Fruit fly (Drosophila melanogaster) whole organism, prepupa: ENCODE data around the gene Nep5.
A peak's percentile ranks its signal among the peaks of the same experiment; 100 is the strongest.

Experiments used
- Blimp-1 ChIP-seq: fragments of 200-800 bp; sonication (Bioruptor generic); optimal IDR thresholded peaks from 3 replicates; lab custom pipeline; 2017; ENCODE audit warnings: missing biosample characterization, missing genetic modification characterization, mild to moderate bottlenecking, moderate library complexity, missing genetic modification reagents
- CG10631 ChIP-seq: fragments of 200-800 bp; sonication (Bioruptor generic); optimal IDR thresholded peaks from 2 replicates; lab custom pipeline; 2016; ENCODE audit warnings: missing biosample characterization, missing genetic modification characterization
- CG11294 ChIP-seq: fragments of 200-800 bp; sonication (Bioruptor generic); IDR thresholded peaks from 2 replicates; pipeline ENCODE4 v1.3.6; 2022; ENCODE audit warnings: missing biosample characterization, missing genetic modification characterization
- CG11762 ChIP-seq: fragments of 200-800 bp; sonication (Bioruptor generic); optimal IDR thresholded peaks from 3 replicates; lab custom pipeline; 2016; ENCODE audit warnings: missing biosample characterization, missing genetic modification characterization; ENCODE audit not compliant: insufficient read depth
- CG15336 ChIP-seq: fragments of 200-800 bp; sonication (Bioruptor generic); IDR thresholded peaks from 2 replicates; pipeline ENCODE4 v1.3.6; 2022; ENCODE audit warnings: missing biosample characterization, missing genetic modification characterization
- CG31627 ChIP-seq: fragments of 200-800 bp; sonication (Bioruptor generic); optimal IDR thresholded peaks from 3 replicates; lab custom pipeline; 2016; ENCODE audit warnings: missing biosample characterization, missing genetic modification characterization
- CG34406 ChIP-seq: fragments of 200-800 bp; sonication (Bioruptor generic); optimal IDR thresholded peaks from 3 replicates; lab custom pipeline; 2016; ENCODE audit warnings: missing biosample characterization, missing genetic modification characterization
- CG3919 ChIP-seq: fragments of 200-800 bp; sonication (Bioruptor generic); optimal IDR thresholded peaks from 3 replicates; lab custom pipeline; 2016; ENCODE audit warnings: missing biosample characterization, missing genetic modification characterization
- CG4318 ChIP-seq: fragments of 200-800 bp; sonication (Bioruptor generic); optimal IDR thresholded peaks from 3 replicates; lab custom pipeline; 2017; ENCODE audit warnings: missing biosample characterization, mild to moderate bottlenecking, missing genetic modification characterization
- CG6163 ChIP-seq: fragments of 200-800 bp; sonication (Bioruptor generic); IDR thresholded peaks from 3 replicates; pipeline ENCODE4 v1.3.6; 2022; ENCODE audit warnings: missing biosample characterization, missing genetic modification characterization
- CG6792 ChIP-seq: fragments of 200-800 bp; sonication (Bioruptor generic); optimal IDR thresholded peaks from 3 replicates; lab custom pipeline; 2016; ENCODE audit warnings: missing biosample characterization, missing genetic modification characterization
- CG6854 ChIP-seq: fragments of 200-800 bp; sonication (Bioruptor generic); optimal IDR thresholded peaks from 2 replicates; lab custom pipeline; 2017; ENCODE audit warnings: missing biosample characterization, mild to moderate bottlenecking, missing genetic modification characterization
- CG7368 ChIP-seq: fragments of 200-800 bp; sonication (Bioruptor generic); optimal IDR thresholded peaks from 3 replicates; lab custom pipeline; 2016; ENCODE audit warnings: missing biosample characterization, missing genetic modification characterization
- CG8119 ChIP-seq: fragments of 200-800 bp; sonication (Bioruptor generic); IDR thresholded peaks from 3 replicates; pipeline ENCODE4 v1.3.6; 2022; ENCODE audit warnings: missing biosample characterization, missing genetic modification characterization
- CG8319 ChIP-seq: fragments of 200-800 bp; sonication (Bioruptor generic); optimal IDR thresholded peaks from 3 replicates; lab custom pipeline; 2016; ENCODE audit warnings: missing biosample characterization, missing genetic modification characterization
- Eip75B ChIP-seq: fragments of 200-800 bp; sonication (Bioruptor generic); optimal IDR thresholded peaks from 3 replicates; lab custom pipeline; 2016; ENCODE audit warnings: missing biosample characterization, missing genetic modification characterization
- Ets96B ChIP-seq: fragments of 200-800 bp; optimal IDR thresholded peaks from 2 replicates; lab custom pipeline; 2019; ENCODE audit warnings: missing biosample characterization, mild to moderate bottlenecking, missing genetic modification characterization, moderate library complexity
- Hr39 ChIP-seq: fragments of 200-800 bp; sonication (Bioruptor generic); optimal IDR thresholded peaks from 2 replicates; lab custom pipeline; 2016; ENCODE audit warnings: missing biosample characterization, missing genetic modification characterization
- Hr4 ChIP-seq: fragments of 200-800 bp; sonication (Bioruptor generic); optimal IDR thresholded peaks from 3 replicates; lab custom pipeline; 2016; ENCODE audit warnings: missing biosample characterization, missing genetic modification characterization
- Lpt ChIP-seq: fragments of 200-800 bp; sonication (Bioruptor generic); optimal IDR thresholded peaks from 3 replicates; lab custom pipeline; 2016; ENCODE audit warnings: missing biosample characterization, missing genetic modification characterization
- Met ChIP-seq: fragments of 200-800 bp; sonication (Bioruptor generic); optimal IDR thresholded peaks from 3 replicates; lab custom pipeline; 2016; ENCODE audit warnings: missing biosample characterization, missing genetic modification characterization
- OdsH ChIP-seq: fragments of 200-800 bp; sonication (Bioruptor generic); optimal IDR thresholded peaks from 3 replicates; lab custom pipeline; 2016; ENCODE audit warnings: missing biosample characterization, missing genetic modification characterization
- Smox ChIP-seq: fragments of 200-800 bp; sonication (Bioruptor generic); optimal IDR thresholded peaks from 3 replicates; lab custom pipeline; 2016; ENCODE audit warnings: missing biosample characterization, missing genetic modification characterization
- Sox14 ChIP-seq: fragments of 200-800 bp; sonication (Bioruptor generic); optimal IDR thresholded peaks from 3 replicates; lab custom pipeline; 2016; ENCODE audit warnings: missing biosample characterization, missing genetic modification characterization
- Sox15 ChIP-seq: fragments of 200-800 bp; sonication (Bioruptor generic); optimal IDR thresholded peaks from 3 replicates; lab custom pipeline; 2016; ENCODE audit warnings: missing biosample characterization, missing genetic modification characterization
- achi ChIP-seq: fragments of 200-800 bp; sonication (Bioruptor generic); optimal IDR thresholded peaks from 3 replicates; lab custom pipeline; 2016; ENCODE audit warnings: missing biosample characterization, missing genetic modification characterization
- cyc ChIP-seq: fragments of 200-800 bp; sonication (Bioruptor generic); optimal IDR thresholded peaks from 3 replicates; lab custom pipeline; 2016; ENCODE audit warnings: missing biosample characterization, missing genetic modification characterization
- fd59A ChIP-seq: fragments of 200-800 bp; sonication (Bioruptor generic); optimal IDR thresholded peaks from 2 replicates; lab custom pipeline; 2017; ENCODE audit warnings: missing biosample characterization, mild to moderate bottlenecking, missing genetic modification characterization, missing genetic modification reagents
- pdm3 ChIP-seq: fragments of 200-800 bp; sonication (Bioruptor generic); optimal IDR thresholded peaks from 3 replicates; lab custom pipeline; 2016; ENCODE audit warnings: missing biosample characterization, missing genetic modification characterization
- salr ChIP-seq, 2 experiments: fragments of 200-800 bp; sonication (Bioruptor generic); optimal IDR thresholded peaks; 3 replicates each; lab custom pipeline; 2016 to 2018; ENCODE audit warnings: missing biosample characterization in 2 of 2, missing genetic modification characterization in 2 of 2, mild to moderate bottlenecking in 1 of 2
- ss ChIP-seq, 2 experiments: fragments of 200-800 bp; sonication (Bioruptor generic); optimal IDR thresholded peaks; 2 replicates in 1 of 2; 3 replicates in 1 of 2; lab custom pipeline; 2017 to 2018; ENCODE audit warnings: mild to moderate bottlenecking in 2 of 2, missing biosample characterization in 2 of 2, missing genetic modification characterization in 2 of 2, moderate library complexity in 1 of 2
- topi ChIP-seq: fragments of 200-800 bp; sonication (Bioruptor generic); optimal IDR thresholded peaks from 3 replicates; lab custom pipeline; 2016; ENCODE audit warnings: missing biosample characterization, missing genetic modification characterization
- vri ChIP-seq: fragments of 200-800 bp; sonication (Bioruptor generic); optimal IDR thresholded peaks from 3 replicates; lab custom pipeline; 2016; ENCODE audit warnings: missing biosample characterization, mild to moderate bottlenecking, missing genetic modification characterization

Gene Nep5

DNA sequence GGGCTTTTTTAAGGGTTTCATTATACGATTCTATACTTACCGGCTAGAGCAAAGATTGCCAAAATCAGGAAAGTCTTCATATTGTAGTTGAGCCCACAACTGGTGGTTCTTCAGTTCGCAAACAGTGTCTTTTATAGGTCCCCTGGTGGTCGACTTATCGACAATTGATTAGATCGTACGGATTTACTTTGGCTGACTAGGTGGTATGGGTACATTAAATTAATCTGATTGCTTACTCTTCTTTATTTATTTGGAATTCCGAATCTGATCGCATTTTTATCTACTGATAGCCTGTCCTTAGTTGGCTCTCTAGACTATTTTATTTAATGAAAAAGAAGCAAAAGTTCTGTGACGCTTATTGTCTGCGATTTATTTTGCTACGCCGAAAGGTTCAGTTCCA is 38.0 kb downstream of the Nep5 start, which contains the start of gene CG6271:
CG6271 (minus strand) TSS at position 101 of the 400 bp plus-strand sequence.
- no peak for TF ChIP-seq CG11294

DNA sequence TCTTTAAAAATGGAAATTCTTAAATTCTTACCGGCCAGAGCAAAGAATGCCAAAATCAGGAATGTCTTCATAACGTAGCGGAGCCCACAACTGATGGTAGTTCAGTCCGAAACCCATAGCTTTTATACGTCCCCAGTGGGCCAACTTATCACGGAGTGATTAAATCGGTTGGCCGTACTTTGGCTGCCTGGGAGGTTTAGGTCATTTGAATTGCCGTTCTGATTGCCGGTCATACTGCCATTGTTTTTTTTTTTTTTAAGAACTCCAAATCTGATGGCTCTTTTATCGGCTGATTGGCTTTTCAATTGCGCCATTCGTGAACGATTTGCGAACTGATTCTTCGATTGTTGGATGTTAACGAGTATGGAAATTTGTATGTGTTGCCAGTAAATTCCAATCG is 40.9 kb downstream of the Nep5 start, which contains the start of gene CG6277:
CG6277 (minus strand) TSS at position 101 of the 400 bp plus-strand sequence.
- no peak for TF ChIP-seq achi
- TF ChIP-seq CG31627 (GFP tag; lab: Kevin White, UChicago) = no peak
- TF ChIP-seq vri (GFP tag; lab: Kevin White, UChicago) = peak; percentile 37

DNA sequence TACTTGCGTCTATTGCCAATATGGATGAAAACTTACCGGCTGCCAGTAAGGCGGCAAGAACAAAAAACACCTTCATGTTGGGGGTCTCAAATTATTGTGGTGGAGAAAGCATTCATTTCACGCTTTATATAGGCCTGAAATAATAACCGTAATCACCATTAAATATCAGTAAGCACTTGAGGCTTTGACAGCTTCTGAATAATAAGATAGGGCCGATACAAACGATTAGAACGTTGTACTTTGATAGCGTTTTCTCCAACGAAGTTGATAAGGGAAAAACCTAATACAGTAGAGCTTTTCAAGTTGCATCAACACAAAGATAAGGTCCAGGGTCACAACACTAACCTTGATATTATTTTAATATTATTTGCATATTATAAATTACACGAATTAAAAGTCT is 42.7 kb downstream of the Nep5 start, which contains the start of gene CG6283:
CG6283 (minus strand) TSS at position 101 of the 400 bp plus-strand sequence.
- TF ChIP-seq CG8319 = no peak
- TF ChIP-seq Sox14 (GFP tag; lab: Kevin White, UChicago) = no peak
- TF ChIP-seq CG6163 (GFP tag; lab: Robert Waterston, UW) = no peak
- TF ChIP-seq topi (GFP tag; lab: Kevin White, UChicago) = no peak
- TF ChIP-seq Lpt (GFP tag; lab: Kevin White, UChicago) = no peak
- no peak for TF ChIP-seq CG15336 (GFP tag; lab: Robert Waterston, UW)
- TF ChIP-seq Ets96B (tag; lab: Kevin White, UChicago) = no peak
- no peak for TF ChIP-seq Hr4
- TF ChIP-seq Hr39 (GFP tag; lab: Kevin White, UChicago) = no peak
- TF ChIP-seq Blimp-1 (GFP tag; lab: Kevin White, UChicago) = no peak
- no peak for TF ChIP-seq ss (GFP tag; optimal IDR thresholded peaks at IDR 0.05; lab: Kevin White, UChicago)
- TF ChIP-seq CG7368 (GFP tag; lab: Kevin White, UChicago) = no peak
- no peak for TF ChIP-seq CG10631 (GFP tag; lab: Kevin White, UChicago)
- TF ChIP-seq CG34406 (GFP tag; lab: Kevin White, UChicago) = no peak
- TF ChIP-seq CG11762 (GFP tag; lab: Kevin White, UChicago) = no peak

DNA sequence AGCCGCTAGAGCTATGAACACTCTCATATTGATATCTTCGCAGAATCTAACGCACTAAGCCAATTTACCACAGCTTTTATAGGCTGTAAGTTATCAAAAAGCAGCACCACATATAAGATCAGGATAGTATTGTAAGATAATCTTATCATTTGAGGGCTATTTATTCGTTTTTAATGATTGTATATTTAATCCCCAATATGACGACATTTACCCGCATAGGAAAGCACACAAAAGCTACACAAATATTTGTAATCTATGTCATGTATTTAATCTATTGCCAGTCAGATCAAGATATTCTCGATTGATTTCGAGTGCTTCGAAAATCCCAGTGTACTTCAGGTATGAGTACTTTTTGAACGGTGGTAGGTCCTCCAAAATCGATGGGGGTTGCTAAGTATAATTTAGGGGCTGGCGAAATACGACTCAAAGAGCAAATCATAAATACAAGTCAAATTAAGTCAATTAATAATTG is 44.3 kb downstream of the Nep5 start, which contains the start of gene CG17191:
CG17191 (minus strand) TSS at position 51 of the 472 bp plus-strand sequence.
- TF ChIP-seq CG15336 (GFP tag; lab: Robert Waterston, UW) (no peak), CG6163 (GFP tag; lab: Robert Waterston, UW) (no peak), CG8119 (GFP tag; lab: Robert Waterston, UW) (no peak), CG8319 (no peak), Ets96B (tag; lab: Kevin White, UChicago) (no peak), CG6792 (GFP tag; lab: Kevin White, UChicago) (no peak), CG3919 (GFP tag; lab: Kevin White, UChicago) (no peak), Sox14 (GFP tag; lab: Kevin White, UChicago) (no peak), Met (no peak), Smox (no peak), Blimp-1 (GFP tag; lab: Kevin White, UChicago) (no peak), CG6854 (no peak)

DNA sequence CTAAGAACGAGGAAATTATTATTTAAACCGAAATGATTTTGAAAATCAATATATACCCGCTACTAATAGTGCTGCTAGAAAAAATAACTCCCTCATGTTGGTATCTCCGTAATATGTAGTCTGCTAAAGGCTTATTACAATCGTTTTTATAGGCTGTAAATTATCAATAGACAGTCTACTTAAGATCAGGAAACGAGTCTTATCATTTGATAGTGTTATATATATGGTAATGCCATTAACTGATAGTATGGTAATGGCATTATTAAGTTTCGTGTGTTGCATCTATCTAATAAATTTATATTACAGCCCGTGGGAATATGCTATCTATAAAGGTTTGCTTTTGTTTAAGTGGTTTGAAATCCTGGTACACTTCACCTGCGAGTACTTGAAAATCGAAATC is 45.8 kb downstream of the Nep5 start, which contains the start of gene CG17192:
CG17192 (minus strand) TSS at position 101 of the 400 bp plus-strand sequence.
- TF ChIP-seq OdsH (GFP tag; lab: Kevin White, UChicago) = no peak
- no peak for TF ChIP-seq CG8119 (GFP tag; lab: Robert Waterston, UW)
- no peak for TF ChIP-seq pdm3
- TF ChIP-seq CG11762 (GFP tag; lab: Kevin White, UChicago) = no peak
- TF ChIP-seq cyc (GFP tag; lab: Kevin White, UChicago) = no peak
- no peak for TF ChIP-seq Eip75B (GFP tag; lab: Kevin White, UChicago)
- TF ChIP-seq CG15336 (GFP tag; lab: Robert Waterston, UW) = no peak
- no peak for TF ChIP-seq Sox15 (GFP tag; lab: Kevin White, UChicago)
- TF ChIP-seq Met = no peak
- no peak for TF ChIP-seq achi
- TF ChIP-seq salr (GFP tag; optimal IDR thresholded peaks at IDR 0.05; lab: Kevin White, UChicago) = no peak
- no peak for TF ChIP-seq CG7368 (GFP tag; lab: Kevin White, UChicago)
- no peak for TF ChIP-seq CG4318 (GFP tag; lab: Kevin White, UChicago)
- TF ChIP-seq fd59A (GFP tag; lab: Kevin White, UChicago) = no peak
